Worm (Caenorhabditis elegans): ENCODE data around the gene unc-69.

ce11 chrIII:10300078-10300477 lies 18.7 kb upstream of the unc-69 start, which contains the start of gene vglu-3:
- no peak for TF ChIP-seq skn-1 (tag; optimal IDR thresholded peaks at IDR 0.05)
- no peak for TF ChIP-seq nhr-237 (tag; optimal IDR thresholded peaks at IDR 0.05)
- no peak for TF ChIP-seq lsy-2 (tag; optimal IDR thresholded peaks at IDR 0.05)
- TF ChIP-seq ceh-82 (tag; optimal IDR thresholded peaks at IDR 0.05), result no peak
